Worm (Caenorhabditis elegans) whole organism, young adult: ENCODE results near the gene D1005.2.
A peak's percentile ranks its signal among the peaks of the same experiment; 100 is the strongest.

ENCODE experiments used
- B0019.2 ChIP-seq: fragments of 200-800 bp; sonication (Bioruptor generic); conservative IDR thresholded peaks from 2 replicates; pipeline ENCODE4 v1.3.6; 2022; ENCODE audit warnings: missing genetic modification reagents, missing genetic modification characterization, missing compliant biosample characterization
- B0035.1 ChIP-seq: sonication (generic microtip); optimal IDR thresholded peaks from 2 replicates; lab custom pipeline; 2016; ENCODE audit warnings: missing genetic modification characterization, mild to moderate bottlenecking, missing compliant biosample characterization, missing genotype, missing genetic modification reagents
- F33H1.4 ChIP-seq: fragments of 200-800 bp; sonication (Bioruptor generic); IDR thresholded peaks from 2 replicates; pipeline ENCODE4 v1.3.6; 2022; ENCODE audit warnings: missing genetic modification reagents, missing genetic modification characterization, missing compliant biosample characterization
- F57C9.4 ChIP-seq: sonication (generic microtip); optimal IDR thresholded peaks from 2 replicates; lab custom pipeline; 2017; ENCODE audit warnings: mild to moderate bottlenecking, missing genetic modification characterization, missing compliant biosample characterization
- Y53G8AR.9 ChIP-seq: fragments of 200-800 bp; sonication (Bioruptor generic); conservative IDR thresholded peaks from 2 replicates; pipeline ENCODE4 v1.3.6; 2022; ENCODE audit warnings: missing genetic modification reagents, missing genetic modification characterization, missing compliant biosample characterization
- Y56A3A.18 ChIP-seq: fragments of 200-800 bp; sonication (Bioruptor generic); IDR thresholded peaks from 2 replicates; pipeline ENCODE4 v1.3.6; 2022; ENCODE audit warnings: missing genetic modification reagents, missing genetic modification characterization, missing compliant biosample characterization
- ZK185.1 ChIP-seq: sonication (generic microtip); optimal IDR thresholded peaks from 2 replicates; lab custom pipeline; 2016; ENCODE audit warnings: mild to moderate bottlenecking, missing genetic modification characterization, missing compliant biosample characterization; ENCODE audit not compliant: poor library complexity, severe bottlenecking
- akir-1 ChIP-seq: fragments of 200-800 bp; sonication (Bioruptor generic); optimal IDR thresholded peaks from 2 replicates; lab custom pipeline; 2018; ENCODE audit warnings: mild to moderate bottlenecking, missing genetic modification characterization, moderate library complexity, missing compliant biosample characterization
- ceh-79 ChIP-seq: sonication (generic microtip); optimal IDR thresholded peaks from 2 replicates; lab custom pipeline; 2017; ENCODE audit warnings: mild to moderate bottlenecking, missing genetic modification characterization, missing compliant biosample characterization
- die-1 ChIP-seq: sonication (generic microtip); optimal IDR thresholded peaks from 2 replicates; lab custom pipeline; 2016; ENCODE audit warnings: missing genotype, mild to moderate bottlenecking, missing genetic modification characterization, missing compliant biosample characterization
- dox-1 ChIP-seq: fragments of 200-800 bp; sonication (Bioruptor generic); IDR thresholded peaks from 2 replicates; pipeline ENCODE4 v1.3.6; 2022; ENCODE audit warnings: missing genetic modification reagents, missing genetic modification characterization, missing compliant biosample characterization
- efl-1 ChIP-seq: fragments of 150-350 bp; optimal IDR thresholded peaks from 2 replicates; lab custom pipeline; 2014; ENCODE audit warnings: missing biosample characterization, missing genetic modification reagents, missing genetic modification characterization
- him-1 ChIP-seq: sonication (generic microtip); optimal IDR thresholded peaks from 2 replicates; lab custom pipeline; 2016; ENCODE audit warnings: missing genotype, missing genetic modification reagents, missing genetic modification characterization, missing compliant biosample characterization
- hmg-1.2 ChIP-seq: fragments of 200-800 bp; sonication (Bioruptor generic); IDR thresholded peaks from 2 replicates; pipeline ENCODE4 v1.3.6; 2022; ENCODE audit warnings: missing genetic modification reagents, missing genetic modification characterization, missing compliant biosample characterization
- hmg-20 ChIP-seq: fragments of 200-800 bp; sonication (Bioruptor generic); IDR thresholded peaks from 2 replicates; pipeline ENCODE4 v1.3.6; 2022; ENCODE audit warnings: missing genetic modification reagents, missing genetic modification characterization, missing compliant biosample characterization
- hsf-1 ChIP-seq: fragments of 200-800 bp; sonication (Bioruptor generic); IDR thresholded peaks from 2 replicates; pipeline ENCODE4 v1.3.6; 2022; ENCODE audit warnings: missing genetic modification reagents, missing genetic modification characterization, missing compliant biosample characterization
- lsl-1 ChIP-seq: fragments of 200-800 bp; sonication (Bioruptor generic); optimal IDR thresholded peaks from 2 replicates; lab custom pipeline; 2018; ENCODE audit warnings: mild to moderate bottlenecking, missing genetic modification characterization, moderate library complexity, missing compliant biosample characterization
- mcd-1 ChIP-seq: fragments of 200-800 bp; sonication (Bioruptor generic); IDR thresholded peaks from 2 replicates; pipeline ENCODE4 v1.3.6; 2022; ENCODE audit warnings: missing genetic modification reagents, missing genetic modification characterization, missing compliant biosample characterization
- mel-28 ChIP-seq: sonication (generic microtip); optimal IDR thresholded peaks from 2 replicates; lab custom pipeline; 2016; ENCODE audit warnings: borderline replicate concordance, mild to moderate bottlenecking, missing genetic modification characterization, missing compliant biosample characterization
- nhr-80 ChIP-seq: sonication (generic microtip); optimal IDR thresholded peaks from 2 replicates; lab custom pipeline; 2016; ENCODE audit warnings: missing genetic modification characterization, missing compliant biosample characterization
- nhr-90 ChIP-seq: sonication (generic microtip); optimal IDR thresholded peaks from 2 replicates; lab custom pipeline; 2016; ENCODE audit warnings: missing genotype, mild to moderate bottlenecking, missing genetic modification characterization, missing compliant biosample characterization
- rec-8 ChIP-seq, 2 experiments: sonication (generic microtip); optimal IDR thresholded peaks; 2 replicates each; lab custom pipeline; 2016; ENCODE audit warnings: mild to moderate bottlenecking in 2 of 2, missing genetic modification characterization in 2 of 2, missing genetic modification reagents in 2 of 2, missing genotype in 2 of 2, missing biosample characterization in 1 of 2, missing compliant biosample characterization in 1 of 2, moderate library complexity in 1 of 2
- repo-1 ChIP-seq: sonication (generic microtip); optimal IDR thresholded peaks from 2 replicates; lab custom pipeline; 2017; ENCODE audit warnings: mild to moderate bottlenecking, missing genetic modification characterization, missing compliant biosample characterization
- somi-1 ChIP-seq: fragments of 200-800 bp; sonication (Bioruptor generic); optimal IDR thresholded peaks from 2 replicates; lab custom pipeline; 2018; ENCODE audit warnings: mild to moderate bottlenecking, missing genetic modification characterization, missing compliant biosample characterization
- zfh-2 ChIP-seq: fragments of 200-800 bp; sonication (Bioruptor generic); conservative IDR thresholded peaks from 2 replicates; pipeline ENCODE4 v1.3.6; 2022; ENCODE audit warnings: missing genetic modification reagents, missing genetic modification characterization, missing compliant biosample characterization
- ztf-18 ChIP-seq: sonication (generic microtip); optimal IDR thresholded peaks from 2 replicates; lab custom pipeline; 2016; ENCODE audit warnings: missing genotype, mild to moderate bottlenecking, missing genetic modification characterization, missing compliant biosample characterization
- ztf-3 ChIP-seq: fragments of 200-800 bp; sonication (Bioruptor generic); optimal IDR thresholded peaks from 2 replicates; lab custom pipeline; 2018; ENCODE audit warnings: mild to moderate bottlenecking, missing genetic modification characterization, missing compliant biosample characterization

D1005.2 gene

ce11 chrX:1412844-1413243 lies 46.0 kb upstream of the D1005.2 start, which contains the start of gene srh-19:
TSS of gene srh-19 (plus strand) at chrX:1413144.
- TF ChIP-seq hmg-1.2 (GFP tag; lab: Robert Waterston, UW) (no peak), B0035.1 (tag; lab: Kevin White, UChicago) (no peak), mel-28 (tag; lab: Kevin White, UChicago) (no peak), ztf-18 (tag; lab: Kevin White, UChicago) (no peak), lsl-1 (GFP tag; lab: Kevin White, UChicago) (no peak), rec-8 (tag; optimal IDR thresholded peaks at IDR 0.05; lab: Kevin White, UChicago) (no peak), die-1 (tag; lab: Kevin White, UChicago) (no peak), repo-1 (tag; lab: Kevin White, UChicago) (no peak), hmg-20 (no peak), akir-1 (GFP tag; lab: Kevin White, UChicago) (no peak)
- TF ChIP-seq, all 124 proteins: peak for 0

DNA sequence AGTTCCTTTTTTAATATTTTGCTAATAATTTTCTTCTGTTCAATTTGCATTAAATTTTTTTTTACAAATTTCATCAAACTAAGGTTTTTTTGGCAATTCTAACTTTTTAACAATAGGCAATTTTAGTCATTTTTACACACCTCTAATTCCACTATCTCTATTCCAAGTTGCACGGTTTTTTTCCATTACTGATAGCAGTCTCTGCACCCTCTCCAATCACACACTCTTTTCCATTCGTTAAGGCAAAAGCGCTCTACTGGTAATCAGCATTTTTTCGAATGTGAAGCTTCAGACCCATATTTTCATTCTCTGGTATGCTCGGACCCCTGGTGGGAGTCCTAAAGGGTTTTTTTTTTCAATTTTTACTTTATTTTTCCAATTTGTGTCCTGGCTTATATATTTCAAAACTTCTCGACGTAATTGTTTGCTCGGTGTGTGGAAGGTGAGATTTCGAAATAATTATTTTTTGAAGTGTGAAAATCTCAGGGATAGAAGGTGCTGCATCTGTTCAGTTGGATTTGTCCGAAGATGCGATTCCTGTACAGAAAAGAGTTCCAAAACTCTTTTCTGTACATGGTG lies 42.0 kb upstream of the D1005.2 start, which contains the start of the genes F19G12.4 and F19G12.8:
TSS of gene F19G12.4 (plus strand) at position 529 of the 579 bp plus-strand sequence.
TSS of gene F19G12.8 (plus strand) at position 545 of the 579 bp plus-strand sequence.
- TF ChIP-seq nhr-80 (tag; lab: Kevin White, UChicago) (peak; percentile 37), dox-1 (GFP tag; lab: Robert Waterston, UW) (0 out of 2 replicates have a peak, but pooled peaks have one; percentile 28), mcd-1 (0 out of 2 replicates have a peak, but pooled peaks have one; percentile 29), Y56A3A.18 (GFP tag; lab: Robert Waterston, UW) (no peak)
- TF ChIP-seq, all 124 proteins: peak for 3

DNA sequence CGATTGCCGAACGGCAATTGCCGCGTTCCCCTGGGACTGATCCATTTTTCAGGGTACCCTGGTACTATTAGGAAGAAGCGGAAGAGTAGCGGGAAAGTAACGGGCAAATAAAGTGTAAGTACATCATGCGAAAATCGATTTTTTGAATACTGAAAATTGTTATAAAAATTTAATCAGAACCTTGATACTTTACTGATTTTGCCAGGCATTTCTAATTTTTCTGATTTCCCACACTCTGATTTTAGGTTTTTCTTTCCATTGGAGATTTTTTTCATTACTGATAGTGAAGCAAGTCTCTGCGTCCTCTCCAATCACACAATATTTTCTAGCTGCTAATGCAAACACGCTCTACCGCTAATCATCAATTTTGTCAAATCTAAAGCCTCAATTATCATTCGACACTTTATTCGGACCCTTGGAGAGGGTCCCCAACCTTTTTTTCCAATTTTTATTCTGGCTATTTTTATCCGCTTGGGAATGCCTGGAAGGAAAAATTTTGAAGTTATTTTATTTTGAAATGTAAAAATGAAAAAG lies 39.6 kb upstream of the D1005.2 start, which contains the start of gene F19G12.9:
TSS of gene F19G12.9 (plus strand) at position 51 of the 534 bp plus-strand sequence.
- TF ChIP-seq nhr-80 (tag; lab: Kevin White, UChicago) (peak; percentile 9), mcd-1 (peak; percentile 84), hsf-1 (GFP tag; lab: Robert Waterston, UW) (no peak), hmg-1.2 (GFP tag; lab: Robert Waterston, UW) (peak; percentile 58), F57C9.4 (tag; lab: Kevin White, UChicago) (no peak)

DNA sequence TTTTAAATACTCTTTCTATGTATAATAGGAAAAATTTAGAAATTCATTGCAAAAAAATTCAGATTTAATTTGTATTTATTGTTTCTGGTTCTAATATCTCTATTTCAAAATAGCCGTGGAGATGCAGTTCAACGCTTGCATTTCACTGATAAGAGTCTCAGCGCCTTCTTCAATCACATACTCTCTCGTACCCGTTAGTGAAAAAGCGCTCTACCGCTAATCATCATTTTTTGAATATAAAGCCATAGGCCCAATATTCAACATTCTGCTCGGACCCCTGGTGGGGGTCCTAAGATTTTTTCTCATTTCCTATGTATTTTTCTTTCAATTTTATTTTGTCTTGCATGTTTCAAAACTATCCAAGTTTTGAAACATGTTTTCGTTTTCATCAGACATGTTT lies 38.3 kb upstream of the D1005.2 start:
- TF ChIP-seq nhr-80 (tag; lab: Kevin White, UChicago): peak; percentile 9
- peak; percentile 46 for TF ChIP-seq mcd-1
- TF ChIP-seq ztf-3 (GFP tag; lab: Kevin White, UChicago): no peak
- TF ChIP-seq ZK185.1 (tag; lab: Kevin White, UChicago): no peak
- no peak for TF ChIP-seq Y53G8AR.9 (GFP tag; lab: Robert Waterston, UW)
- TF ChIP-seq zfh-2 (GFP tag; lab: Robert Waterston, UW): no peak
- no peak for TF ChIP-seq him-1 (tag; lab: Kevin White, UChicago)

- TF ChIP-seq dox-1 (GFP tag; lab: Robert Waterston, UW) (peak; percentile 60; the same call in 1 of the 2 replicates), mcd-1 (0 out of 2 replicates have a peak, but pooled peaks have one; percentile 13), nhr-80 (tag; lab: Kevin White, UChicago) (peak; percentile 51)
Measured at ce11 chrX:1422221-1422620, 36.6 kb upstream of the D1005.2 start.

- TF ChIP-seq zfh-2 (GFP tag; lab: Robert Waterston, UW) (0 out of 2 replicates have a peak, but pooled peaks have one; percentile 8), nhr-90 (tag; lab: Kevin White, UChicago) (no peak)
Measured at ce11 chrX:1424509-1424908, 34.3 kb upstream of the D1005.2 start, which contains the start of gene F19G12.3. TSS of gene F19G12.3 (plus strand) at chrX:1424809.

- no peak for TF ChIP-seq B0019.2 (GFP tag; lab: Robert Waterston, UW)
- no peak for TF ChIP-seq F33H1.4 (GFP tag; lab: Robert Waterston, UW)
- TF ChIP-seq rec-8 (tag; optimal IDR thresholded peaks at IDR 0.05; lab: Kevin White, UChicago): no peak
- TF ChIP-seq ceh-79 (tag; lab: Kevin White, UChicago): no peak
- no peak for TF ChIP-seq somi-1
- no peak for TF ChIP-seq efl-1 (GFP tag; lab: Kevin White, UChicago)
Measured at ce11 chrX:1426425-1426824, 32.4 kb upstream of the D1005.2 start, which contains the start of gene F19G12.11. TSS of gene F19G12.11 (minus strand) at chrX:1426525.
